Worm (Caenorhabditis elegans) whole organism, L3 larva: ENCODE results near the gene M03F8.6.
A peak's percentile ranks its signal among the peaks of the same experiment; 100 is the strongest.

ENCODE experiments used
- ZK546.5 ChIP-seq: sonication (generic microtip); optimal IDR thresholded peaks from 2 replicates; lab custom pipeline; 2017; ENCODE audit warnings: missing biosample characterization, missing genetic modification characterization
- aly-2 ChIP-seq: fragments of 150-350 bp; optimal IDR thresholded peaks from 2 replicates; lab custom pipeline; 2014; ENCODE audit warnings: missing biosample characterization, missing genetic modification characterization
- ama-1 ChIP-seq: fragments of 150-350 bp; optimal IDR thresholded peaks from 2 replicates; lab custom pipeline; 2018
- ceh-16 ChIP-seq: sonication (generic microtip); optimal IDR thresholded peaks from 2 replicates; lab custom pipeline; 2017; ENCODE audit warnings: missing biosample characterization, missing genetic modification characterization
- ceh-28 ChIP-seq: fragments of 150-350 bp; optimal IDR thresholded peaks from 2 replicates; lab custom pipeline; 2014; ENCODE audit warnings: missing biosample characterization, missing genetic modification reagents, missing genetic modification characterization
- ceh-82 ChIP-seq: fragments of 150-350 bp; optimal IDR thresholded peaks from 2 replicates; lab custom pipeline; 2014; ENCODE audit warnings: missing biosample characterization, missing genetic modification characterization
- ceh-9 ChIP-seq: sonication (generic microtip); optimal IDR thresholded peaks from 2 replicates; lab custom pipeline; 2018; ENCODE audit warnings: missing biosample characterization, missing genetic modification characterization
- daf-12 ChIP-seq: fragments of 150-350 bp; optimal IDR thresholded peaks from 2 replicates; lab custom pipeline; 2014; ENCODE audit warnings: missing biosample characterization, missing genetic modification reagents, missing genetic modification characterization
- egl-27 ChIP-seq: sonication (generic microtip); optimal IDR thresholded peaks from 4 replicates; lab custom pipeline; 2017; ENCODE audit warnings: missing biosample characterization, missing genetic modification reagents, missing genetic modification characterization
- egl-5 ChIP-seq: fragments of 150-350 bp; optimal IDR thresholded peaks from 2 replicates; lab custom pipeline; 2017; ENCODE audit warnings: missing biosample characterization, missing genetic modification reagents, missing genetic modification characterization, inconsistent platforms
- elt-1 ChIP-seq: fragments of 150-350 bp; optimal IDR thresholded peaks from 2 replicates; lab custom pipeline; 2014; ENCODE audit warnings: missing biosample characterization, missing genetic modification characterization
- elt-2 ChIP-seq: sonication (generic microtip); optimal IDR thresholded peaks from 2 replicates; lab custom pipeline; 2016; ENCODE audit warnings: missing genetic modification reagents, mild to moderate bottlenecking, missing genetic modification characterization, missing compliant biosample characterization
- elt-3 ChIP-seq, 3 experiments: fragments of 150-350 bp in 1 of 3; sonication (generic microtip) in 2 of 3; optimal IDR thresholded peaks; 2 replicates in 2 of 3; 4 replicates in 1 of 3; lab custom pipeline; 2014 to 2017; ENCODE audit warnings: missing biosample characterization in 3 of 3, missing genetic modification characterization in 3 of 3
- eor-1 ChIP-seq, 2 experiments: fragments of 150-350 bp; optimal IDR thresholded peaks; 2 replicates each; lab custom pipeline; 2014 to 2018; ENCODE audit warnings: missing biosample characterization in 2 of 2, missing genetic modification characterization in 2 of 2
- fkh-10 ChIP-seq: sonication (generic microtip); optimal IDR thresholded peaks from 2 replicates; lab custom pipeline; 2017; ENCODE audit warnings: missing biosample characterization, missing genetic modification reagents, missing genetic modification characterization
- fkh-2 ChIP-seq: fragments of 150-350 bp; optimal IDR thresholded peaks from 2 replicates; lab custom pipeline; 2014; ENCODE audit warnings: missing biosample characterization, missing genetic modification reagents, missing genetic modification characterization
- fos-1 ChIP-seq: fragments of 150-350 bp; optimal IDR thresholded peaks from 2 replicates; lab custom pipeline; 2014; ENCODE audit warnings: missing biosample characterization, missing genetic modification characterization
- jun-1 ChIP-seq: fragments of 150-350 bp; optimal IDR thresholded peaks from 2 replicates; lab custom pipeline; 2014; ENCODE audit warnings: missing biosample characterization, missing genetic modification reagents, missing genetic modification characterization
- lin-15B ChIP-seq: fragments of 150-350 bp; optimal IDR thresholded peaks from 2 replicates; lab custom pipeline; 2014; ENCODE audit warnings: missing biosample characterization, missing genetic modification characterization
- lin-39 ChIP-seq: fragments of 150-350 bp; optimal IDR thresholded peaks from 2 replicates; lab custom pipeline; 2018; ENCODE audit warnings: missing biosample characterization, missing genetic modification reagents, missing genetic modification characterization
- lsy-12 ChIP-seq: sonication (generic microtip); optimal IDR thresholded peaks from 2 replicates; lab custom pipeline; 2016; ENCODE audit warnings: mild to moderate bottlenecking, missing genetic modification characterization, missing compliant biosample characterization
- mdl-1 ChIP-seq: fragments of 150-350 bp; optimal IDR thresholded peaks from 2 replicates; lab custom pipeline; 2014; ENCODE audit warnings: missing biosample characterization, missing genetic modification characterization
- nfya-1 ChIP-seq: sonication (generic microtip); optimal IDR thresholded peaks from 2 replicates; lab custom pipeline; 2017; ENCODE audit warnings: missing genetic modification characterization, mild to moderate bottlenecking, missing compliant biosample characterization, antibody characterized with exemption, moderate library complexity; ENCODE audit not compliant: insufficient read depth
- nhr-11 ChIP-seq: fragments of 150-350 bp; optimal IDR thresholded peaks from 2 replicates; lab custom pipeline; 2014; ENCODE audit warnings: missing biosample characterization, missing genetic modification characterization
- nhr-23 ChIP-seq: fragments of 150-350 bp; optimal IDR thresholded peaks from 2 replicates; lab custom pipeline; 2014; ENCODE audit warnings: missing biosample characterization, missing genetic modification reagents, missing genetic modification characterization
- nhr-237 ChIP-seq: fragments of 150-350 bp; optimal IDR thresholded peaks from 2 replicates; lab custom pipeline; 2014; ENCODE audit warnings: missing biosample characterization, missing genetic modification characterization
- nhr-25 ChIP-seq: sonication (generic microtip); optimal IDR thresholded peaks from 2 replicates; lab custom pipeline; 2017; ENCODE audit warnings: missing biosample characterization, missing genetic modification characterization
- nhr-28 ChIP-seq: fragments of 150-350 bp; optimal IDR thresholded peaks from 2 replicates; lab custom pipeline; 2014; ENCODE audit warnings: missing biosample characterization, missing genetic modification characterization
- nhr-43 ChIP-seq: sonication (generic microtip); optimal IDR thresholded peaks from 2 replicates; lab custom pipeline; 2016; ENCODE audit warnings: mild to moderate bottlenecking, missing genetic modification characterization, missing compliant biosample characterization; ENCODE audit not compliant: poor library complexity, severe bottlenecking
- nhr-77 ChIP-seq: fragments of 150-350 bp; optimal IDR thresholded peaks from 2 replicates; lab custom pipeline; 2014; ENCODE audit warnings: missing biosample characterization, missing genetic modification characterization
- pha-4 ChIP-seq: fragments of 150-350 bp; optimal IDR thresholded peaks from 2 replicates; lab custom pipeline; 2014; ENCODE audit warnings: missing biosample characterization, missing genetic modification reagents, missing genetic modification characterization
- pqm-1 ChIP-seq: fragments of 150-350 bp; optimal IDR thresholded peaks from 2 replicates; lab custom pipeline; 2017; ENCODE audit warnings: missing biosample characterization, missing genetic modification characterization, inconsistent platforms
- skn-1 ChIP-seq: fragments of 150-350 bp; optimal IDR thresholded peaks from 2 replicates; lab custom pipeline; 2014; ENCODE audit warnings: missing biosample characterization, missing genetic modification characterization
- snpc-4 ChIP-seq: fragments of 150-350 bp; optimal IDR thresholded peaks from 2 replicates; lab custom pipeline; 2014; ENCODE audit warnings: missing biosample characterization, missing genetic modification characterization
- tbx-2 ChIP-seq: sonication (generic microtip); optimal IDR thresholded peaks from 2 replicates; lab custom pipeline; 2016; ENCODE audit warnings: mild to moderate bottlenecking, missing genetic modification characterization, missing compliant biosample characterization
- unc-39 ChIP-seq: sonication (generic microtip); optimal IDR thresholded peaks from 4 replicates; lab custom pipeline; 2017; ENCODE audit warnings: missing biosample characterization, missing genetic modification characterization
- unc-62 ChIP-seq: fragments of 150-350 bp; sonication (generic microtip); optimal IDR thresholded peaks from 4 replicates; lab custom pipeline; 2014; ENCODE audit warnings: missing biosample characterization, missing genetic modification reagents, missing genetic modification characterization
- zag-1 ChIP-seq: fragments of 150-350 bp; optimal IDR thresholded peaks from 2 replicates; lab custom pipeline; 2014; ENCODE audit warnings: missing biosample characterization, missing genetic modification characterization

M03F8.6 gene

ce11 chrV:5930588-5930987, 24.1 kb downstream of the M03F8.6 start, which contains the start of gene galt-1:
galt-1 (plus strand) TSS chrV:5930905.
- TF ChIP-seq skn-1 (no peak), egl-5 (tag; lab: Kevin White, UChicago) (no peak), ama-1 (lab: Kevin White, UChicago) (no peak), pqm-1 (tag; lab: Kevin White, UChicago) (peak; percentile 34), pha-4 (tag; lab: Kevin White, UChicago) (peak; percentile 15), tbx-2 (tag; lab: Kevin White, UChicago) (no peak), nfya-1 (tag; lab: Kevin White, UChicago) (no peak), elt-2 (tag; lab: Kevin White, UChicago) (peak; percentile 77)

- TF ChIP-seq nhr-11 (tag; lab: Kevin White, UChicago) (no peak), lin-15B (no peak), nhr-25 (tag; lab: Kevin White, UChicago) (no peak), ceh-9 (tag; lab: Kevin White, UChicago) (no peak), daf-12 (tag; lab: Kevin White, UChicago) (no peak), fos-1 (no peak), nhr-43 (tag; lab: Kevin White, UChicago) (no peak), skn-1 (no peak), egl-27 (no peak)
Measured at ce11 chrV:5928006-5928405, 26.6 kb downstream of the M03F8.6 start.

- TF ChIP-seq ceh-28 (tag; lab: Kevin White, UChicago) (no peak), lin-15B (no peak), ZK546.5 (no peak), aly-2 (tag; lab: Kevin White, UChicago) (no peak), nhr-237 (tag; lab: Kevin White, UChicago) (no peak), ama-1 (lab: Kevin White, UChicago) (no peak), pqm-1 (tag; lab: Kevin White, UChicago) (no peak), mdl-1 (tag; lab: Kevin White, UChicago) (no peak)
Measured at ce11 chrV:5927347-5927746, 27.3 kb downstream of the M03F8.6 start, which contains the start of gene srsx-17. srsx-17 (plus strand) TSS chrV:5927647.

- no peak for TF ChIP-seq unc-62 (GFP tag; lab: Kevin White, UChicago)
- TF ChIP-seq unc-39 (tag; lab: Kevin White, UChicago), result no peak
- TF ChIP-seq lin-39 (tag; lab: Kevin White, UChicago), result no peak
- no peak for TF ChIP-seq ceh-82 (tag; lab: Kevin White, UChicago)
- no peak for TF ChIP-seq elt-3 (tag; optimal IDR thresholded peaks at IDR 0.05; lab: Kevin White, UChicago)
Measured at ce11 chrV:5922236-5922635, 32.4 kb downstream of the M03F8.6 start, which contains the start of gene srsx-18. srsx-18 (plus strand) TSS chrV:5922536.

- TF ChIP-seq lsy-12 (tag; lab: Kevin White, UChicago), result no peak
- TF ChIP-seq snpc-4, result no peak
- no peak for TF ChIP-seq nhr-43 (tag; lab: Kevin White, UChicago)
- no peak for TF ChIP-seq ceh-28 (tag; lab: Kevin White, UChicago)
- no peak for TF ChIP-seq daf-12 (tag; lab: Kevin White, UChicago)
- TF ChIP-seq ceh-16, result no peak
- TF ChIP-seq nhr-237 (tag; lab: Kevin White, UChicago), result no peak
- peak; percentile 6 for TF ChIP-seq nhr-11 (tag; lab: Kevin White, UChicago)
- no peak for TF ChIP-seq nhr-28
Measured at ce11 chrV:5921761-5922160, 32.9 kb downstream of the M03F8.6 start.

- no peak for TF ChIP-seq ceh-9 (tag; lab: Kevin White, UChicago)
- no peak for TF ChIP-seq nhr-77 (tag; lab: Kevin White, UChicago)
- no peak for TF ChIP-seq ceh-16
- TF ChIP-seq nhr-23 (tag; lab: Kevin White, UChicago), result no peak
- no peak for TF ChIP-seq ZK546.5
- TF ChIP-seq fkh-10 (GFP tag; lab: Kevin White, UChicago), result no peak
- TF ChIP-seq elt-1 (tag; lab: Kevin White, UChicago), result no peak
- no peak for TF ChIP-seq jun-1 (tag; lab: Kevin White, UChicago)
- TF ChIP-seq zag-1, result no peak
- no peak for TF ChIP-seq nhr-237 (tag; lab: Kevin White, UChicago)
- no peak for TF ChIP-seq fkh-2 (tag; lab: Kevin White, UChicago)
- no peak for TF ChIP-seq pqm-1 (tag; lab: Kevin White, UChicago)
- no peak for TF ChIP-seq unc-62 (GFP tag; lab: Kevin White, UChicago)
- TF ChIP-seq lin-15B, result no peak
- no peak for TF ChIP-seq nhr-43 (tag; lab: Kevin White, UChicago)
- no peak for TF ChIP-seq eor-1 (tag; optimal IDR thresholded peaks at IDR 0.05; lab: Kevin White, UChicago)
- no peak for TF ChIP-seq nhr-11 (tag; lab: Kevin White, UChicago)
- no peak for TF ChIP-seq fos-1
- TF ChIP-seq tbx-2 (tag; lab: Kevin White, UChicago), result no peak
Measured at ce11 chrV:5919887-5920286, 34.8 kb downstream of the M03F8.6 start, which contains the start of gene C04E6.12. C04E6.12 (minus strand) TSS chrV:5919987.
